Fruit fly (Drosophila melanogaster) whole organism: ENCODE measurements around the gene Hel25E.

Source experiments
- CG8478 ChIP-seq: fragments of >200 bp; optimal IDR thresholded peaks from 2 replicates; lab custom pipeline; 2018; ENCODE audit warnings: inconsistent platforms
- EcR ChIP-seq, 2 experiments: fragments of >200 bp; optimal IDR thresholded peaks; 2 replicates each; lab custom pipeline; 2017; ENCODE audit warnings: missing biosample characterization in 2 of 2, missing genetic modification characterization in 2 of 2, missing genetic modification reagents in 2 of 2
- pan ChIP-seq: fragments of >200 bp; optimal IDR thresholded peaks from 2 replicates; lab custom pipeline; 2017
- usp ChIP-seq: fragments of >200 bp; optimal IDR thresholded peaks from 2 replicates; lab custom pipeline; 2017; ENCODE audit warnings: missing biosample characterization, missing genetic modification characterization, mixed read lengths

- TF ChIP-seq pan: no peak
- TF ChIP-seq CG8478 (lab: Kevin White, UChicago): no peak
- TF ChIP-seq EcR (GFP tag; optimal IDR thresholded peaks at IDR 0.05; lab: Kevin White, UChicago): no peak
- TF ChIP-seq usp (GFP tag; lab: Kevin White, UChicago): no peak
These were observed at the start of gene Hel25E, which contains the start of gene Lam for dm6 chr2L:5541935-5542685.
